Worm (Caenorhabditis elegans) whole organism, L4 larva: Measurements from ENCODE around the gene spon-1.

Experiments
- fkh-10 ChIP-seq: fragments of 150-350 bp; optimal IDR thresholded peaks from 2 replicates; lab custom pipeline; 2014; ENCODE audit warnings: missing biosample characterization, missing genetic modification reagents, missing genetic modification characterization
- unc-130 ChIP-seq: sonication (generic microtip); optimal IDR thresholded peaks from 2 replicates; lab custom pipeline; 2016; ENCODE audit warnings: missing genetic modification reagents, missing genetic modification characterization, missing compliant biosample characterization

DNA sequence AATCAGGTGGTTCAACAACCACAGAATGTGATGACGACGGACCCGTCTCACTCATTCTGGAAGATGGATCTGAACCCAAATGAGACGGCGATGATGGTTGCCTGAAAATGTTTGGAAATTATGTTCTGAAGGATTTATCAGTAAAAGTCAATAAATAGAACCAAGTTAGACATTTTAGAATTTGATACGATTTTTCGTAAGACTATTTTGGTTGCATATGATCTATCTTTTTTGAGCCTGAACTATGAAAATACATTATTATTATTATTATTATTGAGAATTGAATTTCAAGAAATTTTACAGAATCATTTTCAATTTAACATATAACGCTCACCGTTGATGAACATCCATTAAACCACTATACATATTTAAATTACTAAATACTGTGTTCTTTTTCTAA is 6.4 kb upstream of the spon-1 start, which contains the start of gene F10E7.9:
- TF ChIP-seq unc-130 (no peak), fkh-10 (no peak)
